Worm (Caenorhabditis elegans) whole organism, midembryonic: ENCODE measurements around the gene K06A4.10.

Experiments
- T22C8.4 ChIP-seq: fragments of 200-800 bp; sonication (Bioruptor generic); IDR thresholded peaks from 2 replicates; pipeline ENCODE4 v1.3.6; 2022; ENCODE audit warnings: missing genetic modification characterization, missing compliant biosample characterization
- cog-1 ChIP-seq: sonication (generic microtip); optimal IDR thresholded peaks from 2 replicates; lab custom pipeline; 2016; ENCODE audit warnings: missing genetic modification characterization, missing compliant biosample characterization
- flt-1 ChIP-seq: fragments of 200-800 bp; sonication (Bioruptor generic); IDR thresholded peaks from 2 replicates; pipeline ENCODE4 v1.3.6; 2022; ENCODE audit warnings: missing genetic modification characterization, missing compliant biosample characterization
- klf-2 ChIP-seq: fragments of 200-800 bp; sonication (Bioruptor generic); conservative IDR thresholded peaks from 2 replicates; pipeline ENCODE4 v1.3.6; 2022; ENCODE audit warnings: missing genetic modification reagents, missing genetic modification characterization, missing compliant biosample characterization
- med-1 ChIP-seq: sonication (generic microtip); optimal IDR thresholded peaks from 2 replicates; lab custom pipeline; 2017; ENCODE audit warnings: missing genetic modification characterization, mild to moderate bottlenecking, missing compliant biosample characterization, antibody characterized with exemption, missing genetic modification reagents; ENCODE audit not compliant: insufficient read depth
- ref-1 ChIP-seq: fragments of 200-800 bp; sonication (Bioruptor generic); conservative IDR thresholded peaks from 2 replicates; pipeline ENCODE4 v1.3.6; 2022; ENCODE audit warnings: missing genetic modification reagents, missing genetic modification characterization, missing compliant biosample characterization
- tab-1 ChIP-seq: fragments of 200-800 bp; sonication (Bioruptor generic); IDR thresholded peaks from 2 replicates; pipeline ENCODE4 v1.3.6; 2022; ENCODE audit warnings: missing genetic modification characterization, missing compliant biosample characterization
- ztf-23 ChIP-seq: fragments of 200-800 bp; sonication (Bioruptor generic); IDR thresholded peaks from 2 replicates; pipeline ENCODE4 v1.3.6; 2022; ENCODE audit warnings: missing genetic modification reagents, missing genetic modification characterization, missing compliant biosample characterization
- ztf-29 ChIP-seq: fragments of 200-800 bp; sonication (Bioruptor generic); IDR thresholded peaks from 2 replicates; pipeline ENCODE4 v1.3.6; 2022; ENCODE audit warnings: missing genetic modification reagents, missing genetic modification characterization, missing compliant biosample characterization

The K06A4.10 gene

ce11 chrV:9513590-9513989 is 24.0 kb upstream of the K06A4.10 start, which contains the start of gene eif-2Bdelta:
TSS of gene eif-2Bdelta (plus strand) at chrV:9513824.
- TF ChIP-seq cog-1 (tag; lab: Kevin White, UChicago) (no peak), med-1 (no peak), flt-1 (no peak), ztf-29 (no peak), klf-2 (GFP tag; lab: Robert Waterston, UW) (no peak), T22C8.4 (GFP tag; lab: Robert Waterston, UW) (no peak), ztf-23 (no peak), tab-1 (GFP tag; lab: Robert Waterston, UW) (no peak)

- TF ChIP-seq tab-1 (GFP tag; lab: Robert Waterston, UW) (no peak), cog-1 (tag; lab: Kevin White, UChicago) (no peak), klf-2 (GFP tag; lab: Robert Waterston, UW) (no peak), T22C8.4 (GFP tag; lab: Robert Waterston, UW) (no peak), ztf-23 (no peak), med-1 (no peak), ztf-29 (no peak), ref-1 (no peak), flt-1 (no peak)
Observed at ce11 chrV:9509597-9509996, 20.0 kb upstream of the K06A4.10 start.

- TF ChIP-seq T22C8.4 (GFP tag; lab: Robert Waterston, UW) (no peak), klf-2 (GFP tag; lab: Robert Waterston, UW) (no peak), med-1 (no peak), flt-1 (no peak), ref-1 (no peak), ztf-29 (no peak), cog-1 (tag; lab: Kevin White, UChicago) (no peak), tab-1 (GFP tag; lab: Robert Waterston, UW) (no peak), ztf-23 (no peak)
Observed at ce11 chrV:9507742-9508141, 18.1 kb upstream of the K06A4.10 start, which contains the start of gene acs-14. TSS of gene acs-14 (plus strand) at chrV:9508132.

- no peak for TF ChIP-seq med-1
Observed at ce11 chrV:9506931-9507330, 17.3 kb upstream of the K06A4.10 start.

ce11 chrV:9504474-9504960 is 14.9 kb upstream of the K06A4.10 start, which contains the start of gene haao-1:
TSS of gene haao-1 (plus strand) at chrV:9504910.
- TF ChIP-seq ref-1 (no peak), ztf-29 (no peak), klf-2 (GFP tag; lab: Robert Waterston, UW) (no peak), med-1 (no peak), ztf-23 (no peak), flt-1 (no peak), cog-1 (tag; lab: Kevin White, UChicago) (no peak), T22C8.4 (GFP tag; lab: Robert Waterston, UW) (no peak), tab-1 (GFP tag; lab: Robert Waterston, UW) (no peak)

ce11 chrV:9503152-9503817 is 13.7 kb upstream of the K06A4.10 start:
- TF ChIP-seq flt-1 (peak; percentile 97), ztf-29 (peak; percentile 79; the same call in 1 of the 2 replicates), med-1 (peak; percentile 41), klf-2 (GFP tag; lab: Robert Waterston, UW) (peak; percentile 83), tab-1 (GFP tag; lab: Robert Waterston, UW) (peak; percentile 94), ztf-23 (peak; percentile 95), T22C8.4 (GFP tag; lab: Robert Waterston, UW) (peak; percentile 95), ref-1 (peak; percentile 84), cog-1 (tag; lab: Kevin White, UChicago) (peak; percentile 78)

- TF ChIP-seq T22C8.4 (GFP tag; lab: Robert Waterston, UW), result no peak
- TF ChIP-seq cog-1 (tag; lab: Kevin White, UChicago), result no peak
Observed at ce11 chrV:9500826-9501451, 11.3 kb upstream of the K06A4.10 start, which contains the start of gene swt-5. TSS of gene swt-5 (plus strand) at chrV:9501401.

ce11 chrV:9499295-9499694 is 9.7 kb upstream of the K06A4.10 start:
- TF ChIP-seq ref-1 (no peak), ztf-23 (no peak), cog-1 (tag; lab: Kevin White, UChicago) (no peak), ztf-29 (no peak), klf-2 (GFP tag; lab: Robert Waterston, UW) (no peak), med-1 (no peak), tab-1 (GFP tag; lab: Robert Waterston, UW) (no peak), flt-1 (no peak), T22C8.4 (GFP tag; lab: Robert Waterston, UW) (no peak)

- TF ChIP-seq tab-1 (GFP tag; lab: Robert Waterston, UW), result no peak
- no peak for TF ChIP-seq cog-1 (tag; lab: Kevin White, UChicago)
- no peak for TF ChIP-seq flt-1
- no peak for TF ChIP-seq ztf-23
- TF ChIP-seq T22C8.4 (GFP tag; lab: Robert Waterston, UW), result no peak
- no peak for TF ChIP-seq klf-2 (GFP tag; lab: Robert Waterston, UW)
- no peak for TF ChIP-seq ztf-29
- TF ChIP-seq ref-1, result no peak
- no peak for TF ChIP-seq med-1
Observed at ce11 chrV:9496742-9497141, 7.1 kb upstream of the K06A4.10 start, which contains the start of gene gsnl-1. TSS of gene gsnl-1 (plus strand) at chrV:9497042.

- TF ChIP-seq med-1 (no peak), tab-1 (GFP tag; lab: Robert Waterston, UW) (no peak), flt-1 (no peak), ref-1 (no peak), ztf-23 (no peak), ztf-29 (no peak), T22C8.4 (GFP tag; lab: Robert Waterston, UW) (no peak), klf-2 (GFP tag; lab: Robert Waterston, UW) (no peak), cog-1 (tag; lab: Kevin White, UChicago) (no peak)
Observed at ce11 chrV:9492460-9492859, 2.9 kb upstream of the K06A4.10 start.
